Fruit fly (Drosophila melanogaster) whole organism, embryonic: ENCODE results near the gene GCC88.

ENCODE experiments used
- Aef1 ChIP-seq: fragments of 200-800 bp; sonication (Bioruptor generic); IDR thresholded peaks from 3 replicates; pipeline ENCODE4 v1.3.6; 2022; ENCODE audit warnings: missing biosample characterization, missing genetic modification characterization
- Atf6 ChIP-seq: fragments of 200-800 bp; sonication (Bioruptor generic); IDR thresholded peaks from 2 replicates; pipeline ENCODE4 v1.3.6; 2022; ENCODE audit warnings: missing biosample characterization, missing genetic modification characterization
- Bgb ChIP-seq: fragments of 200-800 bp; sonication (Bioruptor generic); IDR thresholded peaks from 2 replicates; pipeline ENCODE4 v1.3.6; 2022; ENCODE audit warnings: missing biosample characterization, missing genetic modification characterization; ENCODE audit not compliant: partially characterized antibody
- Blimp-1 ChIP-seq: fragments of 200-800 bp; sonication (Bioruptor generic); optimal IDR thresholded peaks from 3 replicates; lab custom pipeline; 2018; ENCODE audit warnings: missing biosample characterization, missing genetic modification characterization, mild to moderate bottlenecking, moderate library complexity, missing genetic modification reagents
- BtbVII ChIP-seq: fragments of 200-800 bp; sonication (Bioruptor generic); optimal IDR thresholded peaks from 3 replicates; lab custom pipeline; 2017; ENCODE audit warnings: missing biosample characterization, mild to moderate bottlenecking, missing genetic modification characterization
- CG11247 ChIP-seq: fragments of 200-800 bp; sonication (Bioruptor generic); IDR thresholded peaks from 2 replicates; pipeline ENCODE4 v1.3.6; 2022; ENCODE audit warnings: missing biosample characterization, missing genetic modification characterization
- CG12219 ChIP-seq: fragments of 200-800 bp; sonication (Bioruptor generic); optimal IDR thresholded peaks from 3 replicates; lab custom pipeline; 2018; ENCODE audit warnings: missing biosample characterization, mild to moderate bottlenecking, missing genetic modification characterization
- CG12659 ChIP-seq: fragments of 200-800 bp; sonication (Bioruptor generic); optimal IDR thresholded peaks from 3 replicates; lab custom pipeline; 2017; ENCODE audit warnings: mild to moderate bottlenecking, missing biosample characterization, missing genetic modification reagents, missing genetic modification characterization
- CG14014 ChIP-seq: fragments of 200-800 bp; sonication (Bioruptor generic); IDR thresholded peaks from 2 replicates; pipeline ENCODE4 v1.3.6; 2022; ENCODE audit warnings: missing biosample characterization, missing genetic modification characterization
- CG14667 ChIP-seq: fragments of 200-800 bp; sonication (Bioruptor generic); IDR thresholded peaks from 2 replicates; pipeline ENCODE4 v1.3.6; 2022; ENCODE audit warnings: missing biosample characterization, missing genetic modification characterization
- CG14965 ChIP-seq: fragments of 200-800 bp; sonication (Bioruptor generic); optimal IDR thresholded peaks from 2 replicates; lab custom pipeline; 2016; ENCODE audit warnings: missing biosample characterization, missing genetic modification characterization, borderline replicate concordance
- CG17912 ChIP-seq: fragments of 200-800 bp; sonication (Bioruptor generic); optimal IDR thresholded peaks from 2 replicates; lab custom pipeline; 2018; ENCODE audit warnings: missing biosample characterization, mild to moderate bottlenecking, missing genetic modification characterization
- CG1832 ChIP-seq: fragments of 200-800 bp; sonication (Bioruptor generic); optimal IDR thresholded peaks from 2 replicates; lab custom pipeline; 2017; ENCODE audit warnings: missing biosample characterization, mild to moderate bottlenecking, missing genetic modification characterization, inconsistent platforms
- CG2712 ChIP-seq: fragments of 200-800 bp; optimal IDR thresholded peaks from 3 replicates; lab custom pipeline; 2019; ENCODE audit warnings: missing biosample characterization, mild to moderate bottlenecking, missing genetic modification characterization, moderate library complexity
- CG32772 ChIP-seq: fragments of 200-800 bp; sonication (Bioruptor generic); IDR thresholded peaks from 2 replicates; pipeline ENCODE4 v1.3.6; 2022; ENCODE audit warnings: missing biosample characterization, missing genetic modification characterization
- CG34224 ChIP-seq: fragments of 200-800 bp; sonication (Bioruptor generic); IDR thresholded peaks from 3 replicates; pipeline ENCODE4 v1.3.6; 2022; ENCODE audit warnings: missing biosample characterization, missing genetic modification characterization; ENCODE audit not compliant: partially characterized antibody
- CG34422 ChIP-seq: fragments of 200-800 bp; sonication (Bioruptor generic); IDR thresholded peaks from 3 replicates; pipeline ENCODE4 v1.3.6; 2022; ENCODE audit warnings: missing biosample characterization, missing genetic modification characterization
- CG8290 ChIP-seq, 3 experiments: fragments of 200-800 bp; sonication (Bioruptor generic); optimal IDR thresholded peaks; 2 replicates each; lab custom pipeline; 2016 to 2019; ENCODE audit warnings: missing biosample characterization in 3 of 3, missing genetic modification characterization in 3 of 3, mild to moderate bottlenecking in 2 of 3, moderate library complexity in 1 of 3
- Doc2 ChIP-seq: fragments of 200-800 bp; sonication (Bioruptor generic); IDR thresholded peaks from 2 replicates; pipeline ENCODE4 v1.3.6; 2022; ENCODE audit warnings: missing biosample characterization, missing genetic modification characterization
- E2f2 ChIP-seq: fragments of 200-800 bp; sonication (Bioruptor generic); IDR thresholded peaks from 2 replicates; pipeline ENCODE4 v1.3.6; 2022; ENCODE audit warnings: missing biosample characterization, missing genetic modification characterization
- H15 ChIP-seq: fragments of 200-800 bp; sonication (Bioruptor generic); IDR thresholded peaks from 3 replicates; pipeline ENCODE4 v1.3.6; 2022; ENCODE audit warnings: missing biosample characterization, missing genetic modification characterization
- Jarid2 ChIP-seq: fragments of 200-800 bp; sonication (Bioruptor generic); optimal IDR thresholded peaks from 3 replicates; lab custom pipeline; 2017; ENCODE audit warnings: mild to moderate bottlenecking, missing biosample characterization, missing genetic modification reagents, missing genetic modification characterization
- MBD-R2 ChIP-seq: fragments of 200-800 bp; sonication (Bioruptor generic); IDR thresholded peaks from 2 replicates; pipeline ENCODE4 v1.3.6; 2022; ENCODE audit warnings: missing biosample characterization, missing genetic modification characterization
- MESR4 ChIP-seq: fragments of 200-800 bp; sonication (Bioruptor generic); optimal IDR thresholded peaks from 2 replicates; lab custom pipeline; 2018; ENCODE audit warnings: missing biosample characterization, mild to moderate bottlenecking, missing genetic modification characterization, moderate library complexity
- Nf-YB ChIP-seq: fragments of 200-800 bp; sonication (Bioruptor generic); optimal IDR thresholded peaks from 3 replicates; lab custom pipeline; 2019; ENCODE audit warnings: missing biosample characterization, mild to moderate bottlenecking, missing genetic modification characterization, moderate library complexity
- Nf-YC ChIP-seq: fragments of 200-800 bp; optimal IDR thresholded peaks from 3 replicates; lab custom pipeline; 2019; ENCODE audit warnings: missing biosample characterization, mild to moderate bottlenecking, missing genetic modification characterization, moderate library complexity
- Taf1 ChIP-seq: fragments of 200-800 bp; sonication (Bioruptor generic); IDR thresholded peaks from 2 replicates; pipeline ENCODE4 v1.3.6; 2022; ENCODE audit warnings: missing biosample characterization, missing genetic modification characterization
- ara ChIP-seq: fragments of 200-800 bp; sonication (Bioruptor generic); IDR thresholded peaks from 2 replicates; pipeline ENCODE4 v1.3.6; 2022; ENCODE audit warnings: missing biosample characterization, missing genetic modification characterization
- cg ChIP-seq: fragments of 200-800 bp; sonication (Bioruptor generic); optimal IDR thresholded peaks from 3 replicates; lab custom pipeline; 2019; ENCODE audit warnings: missing biosample characterization, mild to moderate bottlenecking, missing genetic modification characterization, moderate library complexity
- chm ChIP-seq: fragments of 200-800 bp; sonication (Bioruptor generic); IDR thresholded peaks from 2 replicates; pipeline ENCODE4 v1.3.6; 2022; ENCODE audit warnings: missing biosample characterization, missing genetic modification characterization
- crol ChIP-seq: fragments of 200-800 bp; sonication (Bioruptor generic); IDR thresholded peaks from 2 replicates; pipeline ENCODE4 v1.3.6; 2022; ENCODE audit warnings: missing biosample characterization, missing genetic modification characterization
- dm ChIP-seq: fragments of 200-800 bp; sonication (Bioruptor generic); optimal IDR thresholded peaks from 3 replicates; lab custom pipeline; 2016; ENCODE audit warnings: missing biosample characterization, missing genetic modification characterization
- grau ChIP-seq: fragments of 200-800 bp; optimal IDR thresholded peaks from 3 replicates; lab custom pipeline; 2019; ENCODE audit warnings: missing biosample characterization, mild to moderate bottlenecking, missing genetic modification characterization, moderate library complexity
- gsb ChIP-seq: fragments of 200-800 bp; sonication (Bioruptor generic); IDR thresholded peaks from 2 replicates; pipeline ENCODE4 v1.3.6; 2022; ENCODE audit warnings: missing biosample characterization, missing genetic modification characterization
- gt ChIP-seq: fragments of 200-800 bp; sonication (Bioruptor generic); IDR thresholded peaks from 2 replicates; pipeline ENCODE4 v1.3.6; 2022; ENCODE audit warnings: missing biosample characterization, missing genetic modification characterization
- ham ChIP-seq: fragments of 200-800 bp; sonication (Bioruptor generic); IDR thresholded peaks from 2 replicates; pipeline ENCODE4 v1.3.6; 2022; ENCODE audit warnings: missing biosample characterization, missing genetic modification characterization
- hkb ChIP-seq, 2 experiments: fragments of 200-800 bp in 1 of 2; fragments of >200 bp in 1 of 2; sonication (Bioruptor generic) in 1 of 2; IDR thresholded peaks in 1 of 2; optimal IDR thresholded peaks in 1 of 2; 2 replicates each; pipeline versions ENCODE4 v1.3.6 to Lab custom; 2017 to 2022; ENCODE audit warnings: missing biosample characterization in 1 of 2, missing genetic modification characterization in 1 of 2
- jigr1 ChIP-seq: fragments of 200-800 bp; sonication (Bioruptor generic); IDR thresholded peaks from 3 replicates; pipeline ENCODE4 v1.3.6; 2022; ENCODE audit warnings: missing biosample characterization, missing genetic modification characterization
- jumu ChIP-seq: fragments of 200-800 bp; sonication (Bioruptor generic); optimal IDR thresholded peaks from 3 replicates; lab custom pipeline; 2016; ENCODE audit warnings: missing biosample characterization, missing genetic modification characterization
- lola ChIP-seq, 3 experiments: fragments of >200 bp in 2 of 3; fragments of 200-800 bp in 1 of 3; sonication (Bioruptor generic) in 1 of 3; optimal IDR thresholded peaks; 2 replicates each; lab custom pipeline; 2017 to 2019; ENCODE audit warnings: missing biosample characterization in 3 of 3, missing genetic modification characterization in 3 of 3, mild to moderate bottlenecking in 1 of 3, moderate library complexity in 1 of 3
- luna ChIP-seq: fragments of 200-800 bp; sonication (Bioruptor generic); optimal IDR thresholded peaks from 2 replicates; lab custom pipeline; 2016; ENCODE audit warnings: missing biosample characterization, missing genetic modification characterization
- nerfin-1 ChIP-seq: fragments of 200-800 bp; sonication (Bioruptor generic); optimal IDR thresholded peaks from 3 replicates; lab custom pipeline; 2019; ENCODE audit warnings: missing biosample characterization, mild to moderate bottlenecking, missing genetic modification characterization, moderate library complexity
- nom ChIP-seq: fragments of 200-800 bp; sonication (Bioruptor generic); optimal IDR thresholded peaks from 2 replicates; lab custom pipeline; 2017; ENCODE audit warnings: missing biosample characterization, missing genetic modification characterization, mild to moderate bottlenecking, moderate library complexity, missing genetic modification reagents
- pzg ChIP-seq: fragments of 200-800 bp; sonication (Bioruptor generic); optimal IDR thresholded peaks from 3 replicates; lab custom pipeline; 2018; ENCODE audit warnings: missing biosample characterization, mild to moderate bottlenecking, missing genetic modification characterization, moderate library complexity
- sens ChIP-seq: fragments of 200-800 bp; sonication (Bioruptor generic); peaks from one replicate; lab custom pipeline; 2016; ENCODE audit warnings: missing biosample characterization, missing genetic modification characterization
- seq ChIP-seq: fragments of 200-800 bp; sonication (Bioruptor generic); IDR thresholded peaks from 2 replicates; pipeline ENCODE4 v1.3.6; 2022; ENCODE audit warnings: missing biosample characterization, missing genetic modification characterization
- sima ChIP-seq: fragments of 200-800 bp; sonication (Bioruptor generic); optimal IDR thresholded peaks from 2 replicates; lab custom pipeline; 2016; ENCODE audit warnings: missing biosample characterization, missing genetic modification characterization
- wor ChIP-seq: fragments of 200-800 bp; sonication (Bioruptor generic); IDR thresholded peaks from 2 replicates; pipeline ENCODE4 v1.3.6; 2022; ENCODE audit warnings: missing biosample characterization, missing genetic modification characterization

GCC88 gene

DNA sequence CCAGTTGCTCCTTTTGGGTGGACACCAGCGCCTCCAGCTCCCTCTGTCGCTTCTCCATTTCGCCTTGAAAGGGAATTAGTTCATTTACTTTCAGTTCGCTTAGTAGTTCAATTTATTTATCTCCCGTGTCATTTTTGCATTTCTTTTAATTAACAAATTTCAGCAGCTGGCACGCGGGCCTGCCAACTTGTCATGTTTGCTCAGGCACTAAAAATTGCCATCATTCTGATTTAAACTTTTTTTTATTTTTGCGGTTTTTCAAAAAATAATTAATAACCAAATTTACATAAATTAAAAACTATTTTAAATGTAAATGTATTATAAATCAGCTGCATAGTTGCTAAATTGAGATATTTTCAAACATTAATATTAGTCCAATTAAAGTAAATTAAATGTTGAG is at the start of gene GCC88 (continued):
- TF ChIP-seq hkb (optimal IDR thresholded peaks at IDR 0.05; lab: Kevin White, UChicago) = no peak
- TF ChIP-seq hkb (GFP tag; IDR thresholded peaks at IDR 0.05; lab: Robert Waterston, UW) = no peak
- no peak for TF ChIP-seq chm (GFP tag; lab: Robert Waterston, UW)
- TF ChIP-seq Doc2 (GFP tag; lab: Robert Waterston, UW) = no peak
- TF ChIP-seq CG34422 (GFP tag; lab: Robert Waterston, UW) = 0 out of 3 replicates have a peak, but pooled peaks have one; percentile 1
- no peak for TF ChIP-seq CG12219 (GFP tag; lab: Kevin White, UChicago)
- TF ChIP-seq BtbVII (GFP tag; lab: Kevin White, UChicago) = no peak
- TF ChIP-seq sens (GFP tag; lab: Kevin White, UChicago) = no peak
- TF ChIP-seq gt = no peak
- TF ChIP-seq CG34224 = no peak
- no peak for TF ChIP-seq CG12659 (GFP tag; lab: Kevin White, UChicago)
- no peak for TF ChIP-seq CG14014 (GFP tag; lab: Robert Waterston, UW)
- no peak for TF ChIP-seq Atf6 (GFP tag; lab: Robert Waterston, UW)
- TF ChIP-seq Bgb = no peak
- TF ChIP-seq MBD-R2 = peak; percentile 78
- no peak for TF ChIP-seq Jarid2 (GFP tag; lab: Kevin White, UChicago)
- TF ChIP-seq Blimp-1 (GFP tag; lab: Kevin White, UChicago) = no peak
- TF ChIP-seq CG2712 (tag; lab: Kevin White, UChicago) = no peak
- no peak for TF ChIP-seq CG11247 (GFP tag; lab: Robert Waterston, UW)
- TF ChIP-seq jumu (GFP tag; lab: Kevin White, UChicago) = no peak
- TF ChIP-seq CG14965 (GFP tag; lab: Kevin White, UChicago) = no peak
- TF ChIP-seq pzg = peak; percentile 27
- no peak for TF ChIP-seq CG8290 (GFP tag; optimal IDR thresholded peaks at IDR 0.05; lab: Kevin White, UChicago)
- TF ChIP-seq CG8290 (tag; optimal IDR thresholded peaks at IDR 0.05; lab: Kevin White, UChicago) = no peak
- TF ChIP-seq lola (GFP tag; optimal IDR thresholded peaks at IDR 0.05; lab: Kevin White, UChicago) = no peak
- no peak for TF ChIP-seq CG14667
- TF ChIP-seq luna (GFP tag; lab: Kevin White, UChicago) = no peak
- no peak for TF ChIP-seq H15 (GFP tag; lab: Robert Waterston, UW)
- TF ChIP-seq crol (GFP tag; lab: Robert Waterston, UW) = no peak
- TF ChIP-seq ara (GFP tag; lab: Robert Waterston, UW) = no peak
- TF ChIP-seq MESR4 (GFP tag; lab: Kevin White, UChicago) = peak; percentile 45
- TF ChIP-seq gsb (GFP tag; lab: Robert Waterston, UW) = no peak
- no peak for TF ChIP-seq jigr1 (GFP tag; lab: Robert Waterston, UW)
- no peak for TF ChIP-seq nerfin-1
- TF ChIP-seq dm (GFP tag; lab: Kevin White, UChicago) = no peak
- TF ChIP-seq ham = no peak
- TF ChIP-seq E2f2 = peak; percentile 39; the same call in 1 of the 2 replicates
- TF ChIP-seq wor (GFP tag; lab: Robert Waterston, UW) = no peak
- TF ChIP-seq grau = no peak
- no peak for TF ChIP-seq Aef1
- TF ChIP-seq sima (GFP tag; lab: Kevin White, UChicago) = no peak

DNA sequence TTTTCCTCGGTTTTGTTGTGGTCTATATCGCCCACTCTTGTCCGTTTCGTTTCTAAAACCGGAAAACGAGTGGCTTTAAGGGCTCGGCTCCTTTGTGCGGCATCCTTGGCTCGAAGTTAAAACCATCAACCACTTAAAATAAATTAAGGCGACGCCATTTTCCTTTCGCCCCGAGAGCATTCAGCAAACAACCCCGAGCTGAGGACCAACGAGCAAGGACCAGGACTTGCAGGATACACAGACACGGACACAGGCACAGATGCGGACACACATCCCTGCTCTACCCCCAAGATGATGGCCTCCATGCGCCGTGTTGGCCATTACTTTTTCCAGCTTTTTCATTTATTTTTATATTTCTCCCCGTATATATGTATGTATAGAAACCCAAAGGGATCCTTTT is 42.3 kb upstream of the GCC88 start:
- TF ChIP-seq CG17912 (GFP tag; lab: Kevin White, UChicago) (no peak), nom (GFP tag; lab: Kevin White, UChicago) (no peak), cg (peak; percentile 12), CG1832 (GFP tag; lab: Kevin White, UChicago) (no peak), seq (GFP tag; lab: Robert Waterston, UW) (peak; percentile 59; the same call in 1 of the 2 replicates), Nf-YB (GFP tag; lab: Kevin White, UChicago) (peak; percentile 90), Nf-YC (peak; percentile 84), CG32772 (GFP tag; lab: Robert Waterston, UW) (no peak), Taf1 (GFP tag; lab: Robert Waterston, UW) (no peak)
